Worm (Caenorhabditis elegans): ENCODE data around the gene hrde-2.

DNA sequence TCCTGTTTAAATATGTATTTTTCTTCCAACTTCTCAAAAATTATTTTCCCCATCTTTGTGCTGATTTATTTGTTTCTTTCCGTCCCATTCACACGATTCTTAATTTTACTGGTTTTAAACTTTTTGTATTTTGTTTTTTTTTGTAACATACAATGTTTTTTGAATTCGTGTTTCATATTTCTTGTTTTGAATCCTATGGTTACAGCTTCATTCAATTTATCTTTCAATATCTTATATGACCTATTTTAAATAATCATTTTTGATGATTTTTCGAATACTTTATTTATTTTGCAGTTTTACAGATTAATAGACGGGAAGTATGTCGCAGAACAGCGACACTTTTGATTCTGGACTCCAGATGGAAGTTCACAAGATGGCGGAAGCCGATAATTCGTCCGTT lies at the start of gene hrde-2:
- TF ChIP-seq egl-27 (tag; optimal IDR thresholded peaks at IDR 0.05), result no peak
- TF ChIP-seq elt-3 (tag; optimal IDR thresholded peaks at IDR 0.05), result no peak
- no peak for TF ChIP-seq elt-1 (tag; optimal IDR thresholded peaks at IDR 0.05)
- TF ChIP-seq ztf-4 (tag; optimal IDR thresholded peaks at IDR 0.05), result no peak
- no peak for TF ChIP-seq mdl-1 (tag; optimal IDR thresholded peaks at IDR 0.05)
- TF ChIP-seq blmp-1 (tag; optimal IDR thresholded peaks at IDR 0.05; ENCODE audit: insufficient read depth), result no peak
- TF ChIP-seq nhr-23 (tag; optimal IDR thresholded peaks at IDR 0.05), result no peak
- TF ChIP-seq F13H6.1 (tag; optimal IDR thresholded peaks at IDR 0.05), result no peak
- TF ChIP-seq ZK546.5 (tag; optimal IDR thresholded peaks at IDR 0.05), result no peak
- no peak for TF ChIP-seq snpc-4 (tag; optimal IDR thresholded peaks at IDR 0.05)
- no peak for TF ChIP-seq ama-1 (optimal IDR thresholded peaks at IDR 0.05)
- no peak for TF ChIP-seq mbf-1 (tag; optimal IDR thresholded peaks at IDR 0.05)
- no peak for TF ChIP-seq unc-55 (GFP tag; optimal IDR thresholded peaks at IDR 0.05)
